Worm (Caenorhabditis elegans) whole organism, L4 larva: ENCODE data around the gene Y61A9LA.3.
A peak's percentile ranks its signal among the peaks of the same experiment; 100 is the strongest.
"Not testable (repeated sequence)": the region's sequence is repeated elsewhere in the genome, so short reads cannot be mapped to it uniquely, and the experiment has no call there.

ENCODE experiments used
- F37D6.2 ChIP-seq: sonication (generic microtip); optimal IDR thresholded peaks from 2 replicates; lab custom pipeline; 2016; ENCODE audit warnings: mild to moderate bottlenecking, missing genetic modification characterization, missing compliant biosample characterization
- aha-1 ChIP-seq: fragments of 150-350 bp; peaks from one replicate; lab custom pipeline; 2014; ENCODE audit warnings: missing biosample characterization, missing genetic modification characterization
- attf-4 ChIP-seq: sonication (generic microtip); optimal IDR thresholded peaks from 3 replicates; lab custom pipeline; 2017; ENCODE audit warnings: missing biosample characterization, missing genetic modification characterization
- ceh-28 ChIP-seq: fragments of 150-350 bp; optimal IDR thresholded peaks from 2 replicates; lab custom pipeline; 2014; ENCODE audit warnings: missing biosample characterization, missing genetic modification reagents, missing genetic modification characterization
- daf-12 ChIP-seq: fragments of 150-350 bp; optimal IDR thresholded peaks from 2 replicates; lab custom pipeline; 2014; ENCODE audit warnings: missing biosample characterization, missing genetic modification reagents, missing genetic modification characterization
- dpl-1 ChIP-seq: fragments of 150-350 bp; optimal IDR thresholded peaks from 2 replicates; lab custom pipeline; 2014; ENCODE audit warnings: missing biosample characterization, missing genetic modification reagents, missing genetic modification characterization
- duxl-1 ChIP-seq: sonication (generic microtip); optimal IDR thresholded peaks from 2 replicates; lab custom pipeline; 2016; ENCODE audit warnings: mild to moderate bottlenecking, missing genetic modification characterization, moderate library complexity, missing compliant biosample characterization; ENCODE audit not compliant: poor library complexity
- egl-27 ChIP-seq: sonication (generic microtip); optimal IDR thresholded peaks from 3 replicates; lab custom pipeline; 2017; ENCODE audit warnings: missing biosample characterization, missing genetic modification reagents, missing genetic modification characterization
- hif-1 ChIP-seq, 2 experiments: sonication (generic microtip); optimal IDR thresholded peaks; 2 replicates each; lab custom pipeline; 2016 to 2017; ENCODE audit warnings: missing compliant biosample characterization in 2 of 2, missing genetic modification characterization in 2 of 2, missing genetic modification reagents in 2 of 2, missing genotype in 2 of 2, mild to moderate bottlenecking in 1 of 2
- hlh-30 ChIP-seq: sonication (generic microtip); optimal IDR thresholded peaks from 2 replicates; lab custom pipeline; 2017; ENCODE audit warnings: antibody characterized with exemption, mild to moderate bottlenecking, missing genetic modification characterization, missing compliant biosample characterization; ENCODE audit not compliant: insufficient read depth
- lin-13 ChIP-seq: fragments of 150-350 bp; optimal IDR thresholded peaks from 2 replicates; lab custom pipeline; 2014; ENCODE audit warnings: missing biosample characterization, missing genetic modification reagents, missing genetic modification characterization
- lsy-2 ChIP-seq, 2 experiments: fragments of 150-350 bp in 1 of 2; sonication (generic microtip) in 1 of 2; optimal IDR thresholded peaks; 2 replicates each; lab custom pipeline; 2014 to 2017; ENCODE audit warnings: missing biosample characterization in 2 of 2, missing genetic modification characterization in 2 of 2
- mdl-1 ChIP-seq, 2 experiments: fragments of 150-350 bp in 1 of 2; sonication (generic microtip) in 1 of 2; optimal IDR thresholded peaks; 2 replicates each; lab custom pipeline; 2014 to 2017; ENCODE audit warnings: missing biosample characterization in 2 of 2, missing genetic modification characterization in 2 of 2
- mep-1 ChIP-seq: fragments of 150-350 bp; sonication (generic microtip); optimal IDR thresholded peaks from 3 replicates; lab custom pipeline; 2014; ENCODE audit warnings: missing biosample characterization, missing genetic modification characterization
- mes-2 ChIP-seq: sonication (generic microtip); optimal IDR thresholded peaks from 2 replicates; lab custom pipeline; 2016; ENCODE audit warnings: missing genotype, mild to moderate bottlenecking, missing genetic modification characterization, missing compliant biosample characterization; ENCODE audit not compliant: poor library complexity, severe bottlenecking
- nhr-10 ChIP-seq: fragments of 150-350 bp; optimal IDR thresholded peaks from 2 replicates; lab custom pipeline; 2014; ENCODE audit warnings: missing biosample characterization, missing genetic modification characterization
- nhr-102 ChIP-seq: sonication (generic microtip); optimal IDR thresholded peaks from 2 replicates; lab custom pipeline; 2016; ENCODE audit warnings: mild to moderate bottlenecking, missing genetic modification characterization, moderate library complexity, missing compliant biosample characterization
- nhr-28 ChIP-seq: fragments of 150-350 bp; optimal IDR thresholded peaks from 2 replicates; lab custom pipeline; 2014; ENCODE audit warnings: missing biosample characterization, missing genetic modification characterization
- nhr-42 ChIP-seq: fragments of 200-800 bp; sonication (Bioruptor generic); IDR thresholded peaks from 2 replicates; pipeline ENCODE4 v1.3.6; 2022; ENCODE audit warnings: missing genetic modification characterization, missing compliant biosample characterization
- nhr-76 ChIP-seq: fragments of 150-350 bp; optimal IDR thresholded peaks from 2 replicates; lab custom pipeline; 2014; ENCODE audit warnings: missing biosample characterization, missing genetic modification characterization
- rbr-2 ChIP-seq: sonication (generic microtip); optimal IDR thresholded peaks from 2 replicates; lab custom pipeline; 2016; ENCODE audit warnings: missing genotype, missing genetic modification characterization, missing compliant biosample characterization
- set-16 ChIP-seq: fragments of 200-800 bp; sonication (Bioruptor generic); IDR thresholded peaks from 2 replicates; pipeline ENCODE4 v1.3.6; 2022; ENCODE audit warnings: missing genetic modification reagents, missing genetic modification characterization, missing compliant biosample characterization
- snpc-1.2 ChIP-seq: fragments of 200-800 bp; sonication (Bioruptor generic); IDR thresholded peaks from 2 replicates; pipeline ENCODE4 v1.3.6; 2022; ENCODE audit warnings: missing genetic modification reagents, missing genetic modification characterization, missing compliant biosample characterization
- spr-1 ChIP-seq: sonication (generic microtip); optimal IDR thresholded peaks from 2 replicates; lab custom pipeline; 2016; ENCODE audit warnings: mild to moderate bottlenecking, missing genetic modification characterization, missing compliant biosample characterization
- unc-62 ChIP-seq, 3 experiments: fragments of 150-350 bp in 1 of 3; sonication (generic microtip); optimal IDR thresholded peaks in 2 of 3; peaks in 1 of 3; 1 replicate in 1 of 3; 2 replicates in 2 of 3; lab custom pipeline; 2014 to 2017; ENCODE audit warnings: missing biosample characterization in 3 of 3, missing genetic modification characterization in 3 of 3, missing genetic modification reagents in 3 of 3, missing genotype in 1 of 3
- ztf-7 ChIP-seq: fragments of 150-350 bp; optimal IDR thresholded peaks from 2 replicates; lab custom pipeline; 2014; ENCODE audit warnings: missing biosample characterization, missing genetic modification characterization

The Y61A9LA.3 gene

DNA sequence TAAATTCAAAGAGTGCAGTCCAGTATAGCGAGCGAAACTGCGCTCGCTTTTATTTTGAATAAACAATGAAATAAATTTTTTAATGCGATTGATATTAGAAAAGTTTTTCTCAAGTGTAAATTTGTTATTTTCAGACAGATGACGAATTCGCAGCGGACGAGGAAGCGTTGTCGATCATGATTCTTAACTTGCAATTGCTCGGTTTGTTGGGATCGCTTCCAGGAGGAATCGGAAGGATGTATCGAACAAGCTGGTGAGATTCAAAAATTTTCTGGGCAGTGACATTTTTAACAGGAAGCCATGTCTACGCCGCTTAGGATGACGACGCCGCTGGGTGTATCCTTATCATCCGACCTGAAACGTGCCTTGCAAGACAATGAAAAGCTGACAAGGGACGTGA, 17.4 kb upstream of the Y61A9LA.3 start, which contains the start of gene Y61A9LA.12:
Y61A9LA.12 (plus strand) TSS at position 301 of the 400 bp plus-strand sequence.
- not testable (repeated sequence) for TF ChIP-seq nhr-10; lin-13 (GFP tag; lab: Kevin White, UChicago); nhr-102 (tag; lab: Kevin White, UChicago)

DNA sequence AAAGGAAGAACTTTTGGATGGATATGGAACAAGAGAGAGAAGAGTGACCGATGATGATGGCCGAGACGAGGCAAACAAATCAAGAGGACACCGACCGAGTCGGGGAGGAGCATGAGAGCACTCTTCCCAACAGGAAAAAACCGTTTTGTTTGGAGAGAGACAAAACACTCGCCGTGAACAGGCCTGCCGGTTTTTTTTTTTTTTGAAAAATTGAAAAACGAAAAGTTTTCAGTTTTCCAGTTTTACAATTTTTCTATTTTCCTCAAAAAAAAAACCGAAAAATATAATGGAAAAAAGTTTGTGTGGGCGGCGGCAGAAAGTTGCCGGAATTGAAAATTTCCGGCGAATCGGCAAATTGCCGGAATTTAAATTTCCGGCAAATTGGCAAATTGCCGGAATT, 11.2 kb upstream of the Y61A9LA.3 start, which contains the start of gene Y61A9LA.7:
Y61A9LA.7 (minus strand) TSS at position 101 of the 400 bp plus-strand sequence.
- TF ChIP-seq nhr-76 (tag; lab: Kevin White, UChicago) (no peak), unc-62 (GFP tag; optimal IDR thresholded peaks at IDR 0.05 in 1 of 2; lab: Kevin White, UChicago) (peak in 1 of 2 experiments; percentile 37), unc-62 (tag; optimal IDR thresholded peaks at IDR 0.05; lab: Kevin White, UChicago) (no peak)

DNA sequence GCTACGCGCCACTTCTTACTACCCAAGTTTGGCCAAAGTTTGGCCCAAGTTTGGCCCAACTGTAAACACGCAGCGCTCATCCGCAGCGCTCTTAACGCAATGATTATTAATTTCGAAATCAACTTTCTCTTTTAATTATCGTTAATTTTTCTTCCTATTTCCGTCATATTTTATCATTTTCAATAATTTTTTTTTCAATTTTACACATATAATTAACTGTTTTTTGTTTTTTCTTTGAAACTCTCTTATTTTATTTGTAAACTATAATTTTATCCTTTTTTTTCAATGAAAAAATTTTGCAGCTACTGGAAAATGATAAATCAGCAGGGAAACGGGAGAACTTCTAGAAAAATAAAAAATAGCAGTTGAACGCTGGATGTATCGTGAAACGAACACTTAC, 10.5 kb upstream of the Y61A9LA.3 start, which contains the start of gene Y61A9LA.4:
Y61A9LA.4 (plus strand) TSS at position 301 of the 400 bp plus-strand sequence.
- TF ChIP-seq egl-27; ztf-7 (tag; lab: Kevin White, UChicago); attf-4 (tag; lab: Kevin White, UChicago): not testable (repeated sequence)

DNA sequence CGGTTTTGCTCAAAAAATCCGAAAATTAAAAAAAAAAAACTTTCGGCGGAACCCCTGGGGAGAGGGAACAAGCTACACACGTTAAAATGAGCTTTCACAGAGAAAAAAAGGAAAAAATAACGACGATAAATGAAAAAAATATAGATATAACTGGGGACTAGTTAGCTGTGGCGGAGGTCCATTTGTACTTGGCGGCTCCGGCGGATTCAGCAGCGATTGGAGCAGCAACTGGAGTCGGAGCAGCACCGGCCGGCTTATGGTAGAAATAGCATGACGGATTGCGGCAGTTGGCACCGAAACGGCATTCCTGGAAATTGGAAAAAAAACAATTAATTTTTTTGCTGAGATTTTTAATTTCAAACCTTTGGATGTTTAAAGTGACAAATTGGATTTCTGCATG, 8.4 kb upstream of the Y61A9LA.3 start:
- TF ChIP-seq aha-1 (tag; lab: Kevin White, UChicago) = peak; percentile 75
- no peak for TF ChIP-seq mep-1 (tag; lab: Kevin White, UChicago)
- 0 out of 2 replicates have a peak, but pooled peaks have one; percentile 34 for TF ChIP-seq set-16 (GFP tag; lab: Robert Waterston, UW)
- TF ChIP-seq, all 104 proteins: peak for 2

DNA sequence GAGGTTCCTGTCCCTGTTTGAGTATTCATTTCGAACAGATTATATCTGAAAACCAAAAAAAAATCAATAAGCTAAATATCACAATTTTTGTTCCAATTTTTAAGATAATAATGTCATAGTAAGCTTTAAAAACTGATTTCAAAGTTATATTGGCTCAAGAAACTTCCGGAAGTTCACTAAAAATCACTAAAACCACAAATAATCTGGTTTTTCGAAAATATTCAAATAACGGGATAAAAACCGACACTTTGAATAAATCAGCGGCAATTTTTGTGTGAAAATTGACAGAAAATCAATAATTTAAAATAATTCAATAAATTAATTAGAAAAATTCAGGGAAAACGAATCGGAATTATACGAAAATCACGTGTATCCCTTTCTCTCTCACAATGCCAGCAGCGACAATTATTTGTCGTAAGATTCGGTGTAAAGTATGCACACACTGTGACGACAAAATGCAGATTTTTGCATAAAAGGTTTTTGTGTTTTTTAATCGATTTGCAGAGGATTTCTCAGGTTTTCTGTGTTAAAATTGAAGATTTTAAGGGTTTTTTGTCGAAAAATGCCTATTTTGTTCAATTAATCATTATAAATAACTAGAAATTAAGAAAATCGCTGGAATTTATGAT, 820 bp upstream of the Y61A9LA.3 start, which contains the start of gene sut-2:
sut-2 (minus strand) TSS at position 51 of the 629 bp plus-strand sequence.
- TF ChIP-seq mdl-1 (tag; optimal IDR thresholded peaks at IDR 0.05; lab: Kevin White, UChicago) = peak in 1 of 2 experiments; percentile 23
- TF ChIP-seq nhr-42 (GFP tag; lab: Robert Waterston, UW) = no peak
- TF ChIP-seq nhr-28 = peak; percentile 10
- peak in 1 of 2 experiments; percentile 70 for TF ChIP-seq lsy-2 (tag; optimal IDR thresholded peaks at IDR 0.05; lab: Kevin White, UChicago)
- TF ChIP-seq dpl-1 (GFP tag; lab: Kevin White, UChicago) = peak; percentile 20
- TF ChIP-seq mes-2 (tag; lab: Kevin White, UChicago) = peak; percentile 42
- peak; percentile 78 for TF ChIP-seq hlh-30 (tag; lab: Kevin White, UChicago)
- no peak for TF ChIP-seq mep-1 (tag; lab: Kevin White, UChicago)

DNA sequence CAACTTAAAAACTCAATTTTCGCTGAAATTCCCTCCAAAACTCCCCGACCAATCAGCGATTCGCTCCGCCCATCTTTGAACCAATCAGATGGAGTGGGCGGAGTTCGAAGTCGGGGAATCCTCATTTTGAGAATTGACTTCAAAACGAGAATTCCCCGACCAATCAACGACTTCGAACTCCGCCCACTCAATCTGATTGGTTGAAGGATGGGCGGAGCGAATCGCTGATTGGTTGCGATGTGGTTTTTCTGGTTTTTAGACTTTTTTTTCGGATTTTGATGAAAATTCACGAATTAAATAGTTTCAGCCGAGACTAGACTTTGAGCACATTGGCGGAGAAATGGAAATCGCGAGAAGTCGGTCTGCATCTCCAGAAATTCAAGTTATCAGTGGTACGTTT, 1.1 kb downstream of the Y61A9LA.3 start:
- TF ChIP-seq nhr-10 = no peak
- TF ChIP-seq duxl-1 (tag; lab: Kevin White, UChicago) = no peak
- TF ChIP-seq daf-12 (tag; lab: Kevin White, UChicago) = no peak
- TF ChIP-seq dpl-1 (GFP tag; lab: Kevin White, UChicago) = no peak
- no peak for TF ChIP-seq F37D6.2 (tag; lab: Kevin White, UChicago)
- TF ChIP-seq egl-27 = no peak
- TF ChIP-seq ceh-28 = no peak
- no peak for TF ChIP-seq snpc-1.2 (GFP tag; lab: Robert Waterston, UW)
- TF ChIP-seq rbr-2 (tag; lab: Kevin White, UChicago) = no peak
- TF ChIP-seq hlh-30 (tag; lab: Kevin White, UChicago) = no peak
- TF ChIP-seq nhr-42 (GFP tag; lab: Robert Waterston, UW) = no peak
- TF ChIP-seq spr-1 (tag; lab: Kevin White, UChicago) = no peak
- no peak for TF ChIP-seq set-16 (GFP tag; lab: Robert Waterston, UW)
- TF ChIP-seq hif-1 (tag; optimal IDR thresholded peaks at IDR 0.05; lab: Kevin White, UChicago) = no peak
